Worm (Caenorhabditis elegans) whole organism, early embryonic: Measurements from ENCODE around the gene C46F9.6.

ENCODE experiments used
- ama-1 ChIP-seq: fragments of 150-350 bp; optimal IDR thresholded peaks from 2 replicates; lab custom pipeline; 2014
- flt-1 ChIP-seq: fragments of 200-800 bp; sonication (Bioruptor generic); IDR thresholded peaks from 2 replicates; pipeline ENCODE4 v1.3.6; 2022; ENCODE audit warnings: missing genetic modification characterization, missing compliant biosample characterization
- hmg-4 ChIP-seq: fragments of 200-800 bp; sonication (Bioruptor generic); optimal IDR thresholded peaks from 2 replicates; lab custom pipeline; 2018; ENCODE audit warnings: mild to moderate bottlenecking, missing genetic modification characterization, missing compliant biosample characterization
- tbx-11 ChIP-seq: fragments of 200-800 bp; sonication (Bioruptor generic); IDR thresholded peaks from 2 replicates; pipeline ENCODE4 v1.3.6; 2022; ENCODE audit warnings: missing genetic modification characterization, missing compliant biosample characterization
- tbx-37 ChIP-seq: fragments of 200-800 bp; sonication (Bioruptor generic); conservative IDR thresholded peaks from 2 replicates; pipeline ENCODE4 v1.3.6; 2022; ENCODE audit warnings: missing genetic modification reagents, missing genetic modification characterization, missing compliant biosample characterization
- tra-4 ChIP-seq: sonication (generic microtip); optimal IDR thresholded peaks from 2 replicates; lab custom pipeline; 2017; ENCODE audit warnings: missing genetic modification characterization, missing compliant biosample characterization

ce11 chrII:1864278-1864677 lies 33.8 kb upstream of the C46F9.6 start, which contains the start of gene C16C4.17:
- TF ChIP-seq flt-1 (GFP tag; lab: Robert Waterston, UW), result no peak
- no peak for TF ChIP-seq hmg-4 (GFP tag; lab: Kevin White, UChicago)
- TF ChIP-seq ama-1 (lab: Kevin White, UChicago), result no peak
- TF ChIP-seq tra-4, result no peak
- no peak for TF ChIP-seq tbx-37 (GFP tag; lab: Robert Waterston, UW)
- TF ChIP-seq tbx-11, result no peak
